Worm (Caenorhabditis elegans) whole organism, L1 larva: Measurements from ENCODE around the gene Y62H9A.8.

ENCODE experiments used
- ama-1 ChIP-seq: fragments of 150-350 bp; optimal IDR thresholded peaks from 2 replicates; lab custom pipeline; 2014
- nhr-76 ChIP-seq: sonication (generic microtip); optimal IDR thresholded peaks from 2 replicates; lab custom pipeline; 2017; ENCODE audit warnings: missing biosample characterization, missing genetic modification characterization
- zag-1 ChIP-seq: fragments of 150-350 bp; optimal IDR thresholded peaks from 2 replicates; lab custom pipeline; 2014; ENCODE audit warnings: missing biosample characterization, missing genetic modification characterization
- ztf-11 ChIP-seq, 2 experiments: sonication (generic microtip); optimal IDR thresholded peaks; 2 replicates each; lab custom pipeline; 2016 to 2017; ENCODE audit warnings: missing genetic modification characterization in 2 of 2, missing biosample characterization in 1 of 2, missing compliant biosample characterization in 1 of 2

DNA sequence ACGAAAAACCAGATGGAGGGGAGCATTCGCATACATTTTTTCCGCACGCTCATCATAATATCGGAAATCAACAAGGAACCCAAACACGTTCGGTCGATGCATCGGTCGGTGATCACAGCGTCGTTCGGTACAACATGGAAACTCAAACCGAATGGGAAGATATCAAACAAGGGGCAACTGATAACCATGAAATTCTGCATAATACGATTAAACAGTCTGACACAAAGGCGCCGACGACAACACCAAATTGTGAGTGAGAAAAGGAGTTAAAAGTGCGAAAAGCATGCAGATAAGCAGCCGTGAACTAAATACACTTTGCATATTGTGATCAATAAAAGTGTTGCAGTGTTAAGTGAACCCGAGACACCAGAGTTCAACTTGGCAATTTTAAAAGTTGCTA, 33.0 kb upstream of the Y62H9A.8 start:
- no peak for TF ChIP-seq ztf-11 (tag; optimal IDR thresholded peaks at IDR 0.05; lab: Kevin White, UChicago)
- no peak for TF ChIP-seq ama-1 (lab: Kevin White, UChicago)
- TF ChIP-seq zag-1 (tag; lab: Kevin White, UChicago), result no peak
- no peak for TF ChIP-seq nhr-76
